Worm (Caenorhabditis elegans): Measurements from ENCODE around the gene str-227.

The str-227 gene

DNA sequence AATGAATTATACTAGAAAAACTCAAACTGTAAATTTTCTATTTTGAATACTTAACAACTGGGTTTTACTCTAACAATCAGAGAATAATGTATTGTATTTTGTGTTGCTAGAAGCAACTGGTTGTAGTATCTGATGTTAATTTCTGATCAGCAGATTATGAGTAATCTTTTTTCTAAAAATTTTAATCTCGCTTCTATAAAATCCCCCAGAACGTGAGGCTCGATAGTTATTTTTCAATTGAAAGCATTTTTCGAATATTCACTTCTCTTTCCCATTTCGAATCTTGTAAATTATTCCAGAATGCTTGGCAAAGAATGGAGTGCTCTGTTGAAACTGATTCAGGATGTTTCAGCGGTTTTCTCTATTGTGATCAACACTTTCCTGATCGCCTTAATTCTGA lies at the start of gene str-227:
Gene str-227 (plus strand): TSS at position 301 of the 400 bp plus-strand sequence.
- TF ChIP-seq flt-1 (GFP tag; IDR thresholded peaks at IDR 0.05) (no peak), ztf-23 (GFP tag; IDR thresholded peaks at IDR 0.05) (no peak), ref-1 (GFP tag; conservative IDR thresholded peaks at IDR 0.05) (no peak), T22C8.4 (GFP tag; IDR thresholded peaks at IDR 0.05) (no peak), klf-2 (GFP tag; conservative IDR thresholded peaks at IDR 0.05) (no peak), cog-1 (tag; optimal IDR thresholded peaks at IDR 0.05) (no peak), med-1 (GFP tag; optimal IDR thresholded peaks at IDR 0.05; ENCODE audit: insufficient read depth) (no peak), ztf-29 (GFP tag; IDR thresholded peaks at IDR 0.05) (no peak), tab-1 (GFP tag; IDR thresholded peaks at IDR 0.05) (no peak)

DNA sequence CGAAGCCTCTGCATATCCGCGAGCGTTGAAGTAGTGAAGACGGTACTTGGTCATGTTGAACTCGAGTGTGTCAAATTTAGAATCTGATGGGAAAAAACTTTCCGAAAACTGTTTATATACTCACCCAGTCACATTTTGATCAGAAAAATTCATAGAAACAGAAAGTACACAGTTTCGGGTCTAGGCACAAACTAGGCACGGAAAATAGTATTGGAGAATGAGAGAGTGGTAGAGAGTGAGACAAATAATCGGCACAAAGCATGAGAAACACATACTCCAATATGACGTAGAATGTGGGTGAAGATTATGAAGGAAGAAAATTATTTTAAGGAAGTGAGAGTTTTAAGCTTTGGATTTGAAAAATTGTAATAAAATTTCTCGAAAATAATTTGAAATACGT lies 49.6 kb upstream of the str-227 start, which contains the start of gene gst-33:
Gene gst-33 (minus strand): TSS at position 127 of the 400 bp plus-strand sequence.
- no peak for TF ChIP-seq cog-1 (tag; optimal IDR thresholded peaks at IDR 0.05)
- no peak for TF ChIP-seq flt-1 (GFP tag; IDR thresholded peaks at IDR 0.05)
- no peak for TF ChIP-seq T22C8.4 (GFP tag; IDR thresholded peaks at IDR 0.05)
- TF ChIP-seq ztf-29 (GFP tag; IDR thresholded peaks at IDR 0.05) = no peak
- TF ChIP-seq klf-2 (GFP tag; conservative IDR thresholded peaks at IDR 0.05) = no peak
- no peak for TF ChIP-seq ztf-23 (GFP tag; IDR thresholded peaks at IDR 0.05)
- no peak for TF ChIP-seq tab-1 (GFP tag; IDR thresholded peaks at IDR 0.05)
- TF ChIP-seq ref-1 (GFP tag; conservative IDR thresholded peaks at IDR 0.05) = no peak
- no peak for TF ChIP-seq med-1 (GFP tag; optimal IDR thresholded peaks at IDR 0.05; ENCODE audit: insufficient read depth)

DNA sequence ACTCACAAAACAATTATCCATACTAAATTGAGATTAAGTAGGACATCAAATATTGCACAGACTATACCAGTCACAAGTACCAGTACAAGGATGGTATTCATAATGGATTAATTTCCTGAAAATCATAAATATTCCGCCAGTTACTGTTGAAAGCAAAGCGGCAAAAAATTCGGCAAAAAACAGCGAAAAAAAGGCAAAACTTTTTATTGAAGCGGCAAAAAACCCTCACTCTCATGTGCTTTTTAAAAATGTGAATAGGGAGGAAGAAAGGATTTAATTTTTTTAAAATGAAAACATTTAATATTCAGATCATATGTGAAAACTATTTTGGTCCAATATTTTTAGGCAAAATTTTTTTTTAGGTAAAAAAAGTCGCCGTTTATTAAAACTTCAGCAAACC lies 47.2 kb upstream of the str-227 start, which contains the start of gene srbc-29:
Gene srbc-29 (minus strand): TSS at position 101 of the 400 bp plus-strand sequence.
- TF ChIP-seq ztf-23 (GFP tag; IDR thresholded peaks at IDR 0.05) = no peak
- TF ChIP-seq flt-1 (GFP tag; IDR thresholded peaks at IDR 0.05) = no peak
- TF ChIP-seq tab-1 (GFP tag; IDR thresholded peaks at IDR 0.05) = no peak
- no peak for TF ChIP-seq T22C8.4 (GFP tag; IDR thresholded peaks at IDR 0.05)
- TF ChIP-seq med-1 (GFP tag; optimal IDR thresholded peaks at IDR 0.05; ENCODE audit: insufficient read depth) = no peak
- TF ChIP-seq klf-2 (GFP tag; conservative IDR thresholded peaks at IDR 0.05) = no peak
- no peak for TF ChIP-seq cog-1 (tag; optimal IDR thresholded peaks at IDR 0.05)
- no peak for TF ChIP-seq ref-1 (GFP tag; conservative IDR thresholded peaks at IDR 0.05)

DNA sequence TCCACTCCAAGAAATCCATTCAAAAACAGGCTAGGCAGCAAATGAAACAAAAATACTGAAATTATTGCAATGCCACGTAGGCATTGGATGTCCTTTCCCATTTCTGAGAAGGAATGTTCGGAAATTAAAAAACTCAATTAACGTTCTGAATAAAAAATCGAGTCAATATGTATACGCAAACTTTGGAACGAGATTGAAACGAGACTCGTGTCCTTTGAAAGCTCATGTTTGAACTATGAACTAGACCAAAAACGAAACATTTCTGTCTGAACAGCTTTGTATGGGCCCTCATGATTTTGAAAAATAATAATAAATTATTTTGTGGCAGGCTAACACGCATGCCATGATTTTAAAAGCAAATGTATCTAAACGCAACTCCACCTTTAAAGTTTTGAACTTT lies 43.0 kb upstream of the str-227 start, which contains the start of gene oac-2:
Gene oac-2 (minus strand): TSS at position 101 of the 400 bp plus-strand sequence.
- TF ChIP-seq ztf-29 (GFP tag; IDR thresholded peaks at IDR 0.05) (no peak), ztf-23 (GFP tag; IDR thresholded peaks at IDR 0.05) (no peak), cog-1 (tag; optimal IDR thresholded peaks at IDR 0.05) (no peak), med-1 (GFP tag; optimal IDR thresholded peaks at IDR 0.05; ENCODE audit: insufficient read depth) (no peak), tab-1 (GFP tag; IDR thresholded peaks at IDR 0.05) (no peak), flt-1 (GFP tag; IDR thresholded peaks at IDR 0.05) (no peak), ref-1 (GFP tag; conservative IDR thresholded peaks at IDR 0.05) (no peak), T22C8.4 (GFP tag; IDR thresholded peaks at IDR 0.05) (no peak), klf-2 (GFP tag; conservative IDR thresholded peaks at IDR 0.05) (no peak)

DNA sequence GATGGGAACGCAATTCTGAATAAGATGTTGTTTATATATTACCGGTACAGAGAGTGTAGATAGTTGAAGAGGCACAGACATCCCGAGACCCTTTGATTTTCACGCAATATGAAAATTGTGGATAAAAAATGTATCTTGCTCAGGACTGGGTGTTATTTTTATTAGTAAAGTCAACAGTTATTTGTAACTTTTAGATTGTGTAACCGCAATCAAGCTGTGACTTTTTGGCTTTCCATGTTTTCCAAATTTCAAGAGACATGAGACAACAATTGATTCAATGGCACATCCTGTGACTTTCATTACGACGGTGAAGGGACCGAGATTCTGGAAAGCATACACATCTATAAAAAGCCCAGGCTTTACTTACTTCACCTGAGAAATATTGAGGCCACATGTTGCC lies 41.8 kb upstream of the str-227 start:
- TF ChIP-seq klf-2 (GFP tag; conservative IDR thresholded peaks at IDR 0.05) (no peak), ztf-29 (GFP tag; IDR thresholded peaks at IDR 0.05) (no peak), cog-1 (tag; optimal IDR thresholded peaks at IDR 0.05) (no peak), tab-1 (GFP tag; IDR thresholded peaks at IDR 0.05) (no peak), T22C8.4 (GFP tag; IDR thresholded peaks at IDR 0.05) (no peak), med-1 (GFP tag; optimal IDR thresholded peaks at IDR 0.05; ENCODE audit: insufficient read depth) (no peak)

DNA sequence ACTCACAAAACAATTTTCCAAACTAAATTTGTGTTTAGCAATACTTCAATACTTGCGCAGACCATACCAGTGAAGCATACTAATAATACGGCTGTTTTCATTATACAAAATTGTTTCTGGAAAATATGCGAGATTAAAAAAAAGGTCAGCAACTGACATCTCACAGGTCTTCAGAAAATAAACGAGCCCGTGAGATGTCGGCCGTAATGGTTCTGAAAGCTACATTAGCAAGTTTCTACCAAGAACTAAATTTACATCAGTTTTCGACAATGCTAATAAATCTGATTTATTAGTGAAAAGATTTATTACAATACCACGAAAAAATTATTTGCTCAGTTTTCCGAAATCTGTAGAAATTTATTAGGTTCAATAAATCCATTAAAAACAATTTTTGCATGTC lies 40.5 kb upstream of the str-227 start, which contains the start of gene srbc-31:
Gene srbc-31 (minus strand): TSS at position 101 of the 400 bp plus-strand sequence.
- TF ChIP-seq ztf-23 (GFP tag; IDR thresholded peaks at IDR 0.05) (no peak), tab-1 (GFP tag; IDR thresholded peaks at IDR 0.05) (no peak), T22C8.4 (GFP tag; IDR thresholded peaks at IDR 0.05) (no peak)

DNA sequence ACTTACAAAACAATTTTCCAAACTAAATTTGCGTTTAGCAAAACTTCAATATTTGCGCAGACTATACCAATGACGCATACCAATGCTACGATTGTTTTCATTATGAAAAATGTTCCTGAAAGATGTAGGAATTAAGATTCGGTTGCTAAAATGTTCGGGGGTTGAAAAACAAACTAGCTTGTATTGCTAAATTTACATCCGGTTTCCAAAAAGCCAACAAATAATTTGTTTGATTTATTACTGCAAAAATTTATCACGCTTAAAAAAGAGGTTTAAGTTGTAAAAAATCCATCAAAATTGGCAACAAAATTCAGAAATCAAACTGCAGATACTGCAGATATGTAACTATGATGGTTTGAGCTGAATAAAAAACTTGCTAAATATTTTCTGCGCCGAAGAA lies 37.6 kb upstream of the str-227 start, which contains the start of gene srbc-30:
Gene srbc-30 (minus strand): TSS at position 101 of the 400 bp plus-strand sequence.
- TF ChIP-seq ztf-23 (GFP tag; IDR thresholded peaks at IDR 0.05) (no peak), flt-1 (GFP tag; IDR thresholded peaks at IDR 0.05) (no peak), ztf-29 (GFP tag; IDR thresholded peaks at IDR 0.05) (no peak), T22C8.4 (GFP tag; IDR thresholded peaks at IDR 0.05) (no peak), klf-2 (GFP tag; conservative IDR thresholded peaks at IDR 0.05) (no peak), ref-1 (GFP tag; conservative IDR thresholded peaks at IDR 0.05) (no peak), cog-1 (tag; optimal IDR thresholded peaks at IDR 0.05) (no peak), tab-1 (GFP tag; IDR thresholded peaks at IDR 0.05) (no peak), med-1 (GFP tag; optimal IDR thresholded peaks at IDR 0.05; ENCODE audit: insufficient read depth) (no peak)

DNA sequence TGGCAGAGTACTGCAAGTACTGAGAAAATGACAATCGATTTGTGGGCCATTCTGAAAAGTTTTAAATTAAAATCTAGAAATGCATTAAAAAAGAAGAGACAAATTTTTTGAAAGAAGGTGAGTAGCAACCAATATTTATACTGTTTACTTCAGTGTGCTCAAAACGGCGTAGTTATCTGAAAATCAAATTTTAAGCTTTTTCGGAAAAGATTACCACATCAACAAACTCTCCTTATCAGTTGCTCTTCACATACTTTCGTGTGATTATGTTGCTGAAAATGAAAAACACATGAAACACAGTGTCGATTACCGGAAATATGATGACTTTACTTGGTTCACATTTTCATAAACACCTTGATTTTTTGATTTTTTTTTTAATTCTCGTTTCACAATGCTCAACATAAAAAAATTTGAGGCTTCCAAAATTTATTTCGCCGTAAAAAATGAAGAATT lies 35.4 kb upstream of the str-227 start, which contains the start of gene lys-7:
Gene lys-7 (minus strand): TSS at position 51 of the 453 bp plus-strand sequence.
- TF ChIP-seq ztf-23 (GFP tag; IDR thresholded peaks at IDR 0.05) (no peak), med-1 (GFP tag; optimal IDR thresholded peaks at IDR 0.05; ENCODE audit: insufficient read depth) (no peak), flt-1 (GFP tag; IDR thresholded peaks at IDR 0.05) (no peak), T22C8.4 (GFP tag; IDR thresholded peaks at IDR 0.05) (no peak), klf-2 (GFP tag; conservative IDR thresholded peaks at IDR 0.05) (no peak), ref-1 (GFP tag; conservative IDR thresholded peaks at IDR 0.05) (no peak)

DNA sequence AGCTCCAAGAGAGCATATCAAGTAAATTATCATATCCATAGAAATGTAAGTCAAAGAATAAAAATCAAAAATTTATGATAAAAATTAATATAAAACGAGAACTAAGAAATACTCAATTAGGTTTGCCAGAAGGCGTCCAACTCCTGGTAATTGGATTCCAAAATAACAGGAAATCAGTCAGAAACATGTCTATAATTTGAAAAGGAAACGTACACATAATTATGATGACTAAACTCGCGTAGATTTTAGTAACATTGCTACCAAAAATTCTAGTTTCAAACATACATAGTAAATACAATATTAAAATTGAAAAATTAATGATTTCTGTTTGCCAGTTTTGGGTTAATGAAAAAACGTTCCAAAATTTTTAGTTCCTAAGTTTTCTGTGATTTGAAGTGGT lies 33.3 kb upstream of the str-227 start, which contains the start of gene srbc-33:
Gene srbc-33 (minus strand): TSS at position 101 of the 400 bp plus-strand sequence.
- no peak for TF ChIP-seq tab-1 (GFP tag; IDR thresholded peaks at IDR 0.05)
- no peak for TF ChIP-seq ztf-23 (GFP tag; IDR thresholded peaks at IDR 0.05)
- no peak for TF ChIP-seq ref-1 (GFP tag; conservative IDR thresholded peaks at IDR 0.05)
- TF ChIP-seq T22C8.4 (GFP tag; IDR thresholded peaks at IDR 0.05) = no peak
- TF ChIP-seq flt-1 (GFP tag; IDR thresholded peaks at IDR 0.05) = no peak
- TF ChIP-seq med-1 (GFP tag; optimal IDR thresholded peaks at IDR 0.05; ENCODE audit: insufficient read depth) = no peak
- TF ChIP-seq klf-2 (GFP tag; conservative IDR thresholded peaks at IDR 0.05) = no peak
- no peak for TF ChIP-seq cog-1 (tag; optimal IDR thresholded peaks at IDR 0.05)
- TF ChIP-seq ztf-29 (GFP tag; IDR thresholded peaks at IDR 0.05) = no peak

DNA sequence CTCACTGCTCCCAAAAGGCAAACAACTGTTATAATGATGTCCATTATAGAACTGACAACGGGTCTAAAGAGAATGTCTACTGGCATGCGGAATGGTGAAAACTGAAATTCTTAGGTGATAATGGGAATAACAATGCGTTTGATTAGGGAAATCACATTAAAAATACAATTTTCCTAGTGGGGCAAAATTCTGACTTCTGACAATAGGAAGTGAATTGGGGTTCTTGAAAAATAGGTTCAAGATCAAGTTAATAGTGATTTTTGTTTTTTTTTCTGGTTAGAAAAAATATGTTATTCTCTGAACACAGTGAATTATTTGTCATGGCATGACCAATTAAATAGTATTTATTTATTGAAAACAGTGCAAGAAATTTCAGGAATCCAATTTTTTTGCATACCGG lies 31.1 kb upstream of the str-227 start, which contains the start of gene srbc-32:
Gene srbc-32 (minus strand): TSS at position 101 of the 400 bp plus-strand sequence.
- TF ChIP-seq ref-1 (GFP tag; conservative IDR thresholded peaks at IDR 0.05) = no peak
- TF ChIP-seq ztf-29 (GFP tag; IDR thresholded peaks at IDR 0.05) = no peak
- TF ChIP-seq flt-1 (GFP tag; IDR thresholded peaks at IDR 0.05) = no peak
- no peak for TF ChIP-seq cog-1 (tag; optimal IDR thresholded peaks at IDR 0.05)
- no peak for TF ChIP-seq ztf-23 (GFP tag; IDR thresholded peaks at IDR 0.05)
- no peak for TF ChIP-seq klf-2 (GFP tag; conservative IDR thresholded peaks at IDR 0.05)
- TF ChIP-seq med-1 (GFP tag; optimal IDR thresholded peaks at IDR 0.05; ENCODE audit: insufficient read depth) = no peak
- TF ChIP-seq T22C8.4 (GFP tag; IDR thresholded peaks at IDR 0.05) = no peak
- no peak for TF ChIP-seq tab-1 (GFP tag; IDR thresholded peaks at IDR 0.05)

Data from whole organism, midembryonic.